Fruit fly (Drosophila melanogaster): ENCODE measurements around the gene Pkd2.

The Pkd2 gene

dm6 chr2L:12427487-12428101 lies 29.5 kb downstream of the Pkd2 start, which contains the start of the genes CG5446 and Trm1 (continued):
- no peak for TF ChIP-seq toy (GFP tag; IDR thresholded peaks at IDR 0.05)
- peak; percentile 68 for TF ChIP-seq Fer1 (GFP tag; optimal IDR thresholded peaks at IDR 0.05)
- TF ChIP-seq Fer3 (tag; optimal IDR thresholded peaks at IDR 0.05): peak; percentile 60
- TF ChIP-seq Lpt (GFP tag; optimal IDR thresholded peaks at IDR 0.05): no peak

DNA sequence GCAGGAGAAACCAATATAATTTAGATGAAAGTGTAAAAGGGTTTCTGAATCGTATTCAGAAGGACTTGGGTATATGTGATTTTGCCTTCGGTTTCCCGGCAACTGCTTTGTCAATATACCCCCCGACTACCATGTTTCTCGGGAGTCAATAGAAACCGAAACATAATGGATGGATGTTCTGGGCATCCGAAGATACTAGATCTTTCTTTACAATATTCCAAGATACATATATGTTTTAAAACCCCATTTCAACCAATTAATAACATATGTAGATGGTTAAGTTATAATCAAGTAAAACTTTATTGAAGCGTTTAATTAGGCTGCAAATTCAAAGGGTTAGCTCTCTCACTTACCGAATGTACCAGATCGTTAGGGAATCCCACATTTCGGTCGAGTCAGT lies 32.7 kb downstream of the Pkd2 start, which contains the start of gene CG5435:
Gene CG5435 (minus strand): TSS at position 101 of the 400 bp plus-strand sequence.
- TF ChIP-seq pros (GFP tag; optimal IDR thresholded peaks at IDR 0.05) (no peak), bigmax (GFP tag; optimal IDR thresholded peaks at IDR 0.05) (no peak), BtbVII (GFP tag; optimal IDR thresholded peaks at IDR 0.05) (no peak), sc (optimal IDR thresholded peaks at IDR 0.05) (no peak), sc (GFP tag; optimal IDR thresholded peaks at IDR 0.05) (no peak), Gsc (GFP tag; IDR thresholded peaks at IDR 0.05) (no peak), Adf1 (GFP tag; IDR thresholded peaks at IDR 0.05) (no peak), Deaf1 (tag; optimal IDR thresholded peaks at IDR 0.05) (no peak), Dp (GFP tag; optimal IDR thresholded peaks at IDR 0.05) (no peak), CG33213 (GFP tag; optimal IDR thresholded peaks at IDR 0.05) (no peak), jing (GFP tag; optimal IDR thresholded peaks at IDR 0.05) (no peak), CG9876 (GFP tag; optimal IDR thresholded peaks at IDR 0.05) (no peak), CG10462 (GFP tag; optimal IDR thresholded peaks at IDR 0.05) (no peak), kni (GFP tag; optimal IDR thresholded peaks at IDR 0.05) (no peak), CG10543 (GFP tag; optimal IDR thresholded peaks at IDR 0.05) (no peak), Asciz (GFP tag; optimal IDR thresholded peaks at IDR 0.05) (no peak), Dad (GFP tag; optimal IDR thresholded peaks at IDR 0.05) (no peak), cad (GFP tag; optimal IDR thresholded peaks at IDR 0.05) (no peak), CG11085 (GFP tag; IDR thresholded peaks at IDR 0.05) (no peak), CG2202 (tag; optimal IDR thresholded peaks at IDR 0.05) (no peak)

dm6 chr2L:12433712-12434534 lies 35.8 kb downstream of the Pkd2 start, which contains the start of gene eRF3:
Gene eRF3, plus strand, starts transcription at chr2L:12434452.
- TF ChIP-seq CG3065 (GFP tag; optimal IDR thresholded peaks at IDR 0.05) (peak; percentile 19), dpn (GFP tag; optimal IDR thresholded peaks at IDR 0.05) (peak in 1 of 2 experiments; percentile 75), E2f1 (GFP tag; IDR thresholded peaks at IDR 0.05) (peak; percentile 80), Sox102F (GFP tag; optimal IDR thresholded peaks at IDR 0.05) (peak; percentile 86), CG17359 (tag; optimal IDR thresholded peaks at IDR 0.05) (peak; percentile 72), hbn (GFP tag; IDR thresholded peaks at IDR 0.05; ENCODE audit: partially characterized antibody) (no peak), CG30020 (tag; optimal IDR thresholded peaks at IDR 0.05) (peak; percentile 92), CG10654 (GFP tag; optimal IDR thresholded peaks at IDR 0.05) (peak; percentile 77), Sry-β (GFP tag; optimal IDR thresholded peaks at IDR 0.05) (no peak), HHEX (GFP tag; optimal IDR thresholded peaks at IDR 0.05) (peak; percentile 55), dimm (GFP tag; IDR thresholded peaks at IDR 0.05) (no peak; the same call in 1 of the 2 replicates), Opbp (GFP tag; IDR thresholded peaks at IDR 0.05; ENCODE audit: partially characterized antibody) (0 out of 3 replicates have a peak, but pooled peaks have one; percentile 29), CG9932 (GFP tag; IDR thresholded peaks at IDR 0.05) (peak; percentile 85), Ets65A (GFP tag) (peak; percentile 24), NfI (GFP tag; optimal IDR thresholded peaks at IDR 0.05) (peak; percentile 62), tio (GFP tag; optimal IDR thresholded peaks at IDR 0.05) (peak; percentile 80), stc (GFP tag; IDR thresholded peaks at IDR 0.05) (peak; percentile 54; the same call in 1 of the 2 replicates), ttk (GFP tag; IDR thresholded peaks at IDR 0.05) (peak; percentile 53; the same call in 1 of the 2 replicates), kay (GFP tag; optimal IDR thresholded peaks at IDR 0.05) (peak; percentile 41), pho (GFP tag; optimal IDR thresholded peaks at IDR 0.05) (peak; percentile 28), CG10209 (GFP tag; optimal IDR thresholded peaks at IDR 0.05) (peak; percentile 79), cg (GFP tag; optimal IDR thresholded peaks at IDR 0.05) (no peak), fu2 (GFP tag; optimal IDR thresholded peaks at IDR 0.05) (peak; percentile 5)

Measured in whole organism, embryonic.